Worm (Caenorhabditis elegans): Measurements from ENCODE around the gene hpo-8.

DNA sequence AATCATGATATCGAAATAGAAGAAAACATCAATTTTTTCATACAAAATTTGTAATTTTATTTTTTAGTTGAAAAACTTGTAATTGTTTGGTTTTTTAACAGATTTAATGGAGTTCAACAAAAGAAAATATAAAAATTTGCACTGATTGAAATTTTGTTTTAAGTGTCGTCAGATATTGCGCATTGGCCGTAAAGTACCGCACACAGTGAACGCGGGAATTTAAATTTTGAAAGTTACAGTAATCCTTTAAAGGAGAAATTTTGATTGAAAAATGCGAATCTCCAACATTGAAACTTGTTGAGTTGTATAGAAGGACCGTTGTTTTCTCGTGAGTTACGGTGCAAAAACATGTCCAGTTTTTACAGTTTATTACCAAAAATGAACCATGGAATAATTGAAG lies 46.1 kb upstream of the hpo-8 start:
- TF ChIP-seq ama-1 (optimal IDR thresholded peaks at IDR 0.05) (no peak), zag-1 (tag; optimal IDR thresholded peaks at IDR 0.05) (no peak), ceh-9 (tag; optimal IDR thresholded peaks at IDR 0.05) (no peak), eor-1 (tag; optimal IDR thresholded peaks at IDR 0.05) (no peak), unc-62 (GFP tag; optimal IDR thresholded peaks at IDR 0.05) (no peak), sea-2 (GFP tag; optimal IDR thresholded peaks at IDR 0.05) (no peak), ZK546.5 (tag; optimal IDR thresholded peaks at IDR 0.05) (no peak), ztf-4 (tag; optimal IDR thresholded peaks at IDR 0.05) (no peak), nhr-11 (tag; optimal IDR thresholded peaks at IDR 0.05) (no peak), aly-2 (tag; optimal IDR thresholded peaks at IDR 0.05) (no peak), elt-1 (tag; optimal IDR thresholded peaks at IDR 0.05) (no peak), pha-4 (tag; optimal IDR thresholded peaks at IDR 0.05) (peak; percentile 7), nfya-1 (tag; optimal IDR thresholded peaks at IDR 0.05; ENCODE audit: insufficient read depth) (no peak)
